Worm (Caenorhabditis elegans): ENCODE data around the gene Y73C8C.3.

Y73C8C.3 gene

DNA sequence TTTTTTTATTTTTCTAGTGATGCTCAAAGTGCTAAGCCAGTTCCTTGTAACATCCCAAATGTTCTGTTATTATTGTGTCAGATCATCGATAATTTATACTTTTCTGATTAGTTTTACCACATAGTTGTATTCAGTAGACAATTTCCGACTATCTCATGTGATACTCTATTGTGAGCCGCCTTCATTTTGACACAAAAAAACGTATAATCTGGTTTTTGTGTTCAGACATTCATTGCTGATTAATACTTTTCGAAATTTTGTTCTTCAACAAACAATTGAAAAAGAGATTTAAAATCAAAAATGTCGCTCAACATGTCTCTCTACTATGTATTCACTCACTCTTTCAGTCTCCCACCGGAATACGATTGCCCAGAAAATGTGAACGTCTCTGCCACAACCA, 33.6 kb upstream of the Y73C8C.3 start, which contains the start of gene srt-7:
Gene srt-7, plus strand, starts transcription at position 301 of the 400 bp plus-strand sequence.
- TF ChIP-seq nhr-43 (tag; optimal IDR thresholded peaks at IDR 0.05; ENCODE audit: poor library complexity, severe bottlenecking) (no peak), lin-39 (tag; optimal IDR thresholded peaks at IDR 0.05) (no peak), nhr-67 (tag; optimal IDR thresholded peaks at IDR 0.05) (no peak), elt-1 (tag; optimal IDR thresholded peaks at IDR 0.05) (no peak), ceh-82 (tag; optimal IDR thresholded peaks at IDR 0.05) (no peak), nhr-77 (tag; optimal IDR thresholded peaks at IDR 0.05) (no peak), nhr-25 (tag; optimal IDR thresholded peaks at IDR 0.05) (no peak), mml-1 (tag; optimal IDR thresholded peaks at IDR 0.05) (no peak), egl-27 (tag; optimal IDR thresholded peaks at IDR 0.05) (no peak), elt-3 (tag; optimal IDR thresholded peaks at IDR 0.05) (no peak)

- TF ChIP-seq egl-27 (tag; optimal IDR thresholded peaks at IDR 0.05) (no peak), nhr-43 (tag; optimal IDR thresholded peaks at IDR 0.05; ENCODE audit: poor library complexity, severe bottlenecking) (no peak), eor-1 (tag; optimal IDR thresholded peaks at IDR 0.05) (no peak), lin-39 (tag; optimal IDR thresholded peaks at IDR 0.05) (no peak), elt-2 (tag; optimal IDR thresholded peaks at IDR 0.05) (no peak), unc-39 (tag; optimal IDR thresholded peaks at IDR 0.05) (no peak), ztf-4 (tag; optimal IDR thresholded peaks at IDR 0.05) (no peak), nhr-12 (tag; optimal IDR thresholded peaks at IDR 0.05) (no peak), jun-1 (tag; optimal IDR thresholded peaks at IDR 0.05) (no peak), aly-2 (tag; optimal IDR thresholded peaks at IDR 0.05) (no peak), ceh-16 (tag; optimal IDR thresholded peaks at IDR 0.05) (no peak)
Observed at ce11 chrV:3086260-3086659, 28.8 kb upstream of the Y73C8C.3 start, which contains the start of gene srt-8. srt-8 (plus strand) TSS chrV:3086560.

DNA sequence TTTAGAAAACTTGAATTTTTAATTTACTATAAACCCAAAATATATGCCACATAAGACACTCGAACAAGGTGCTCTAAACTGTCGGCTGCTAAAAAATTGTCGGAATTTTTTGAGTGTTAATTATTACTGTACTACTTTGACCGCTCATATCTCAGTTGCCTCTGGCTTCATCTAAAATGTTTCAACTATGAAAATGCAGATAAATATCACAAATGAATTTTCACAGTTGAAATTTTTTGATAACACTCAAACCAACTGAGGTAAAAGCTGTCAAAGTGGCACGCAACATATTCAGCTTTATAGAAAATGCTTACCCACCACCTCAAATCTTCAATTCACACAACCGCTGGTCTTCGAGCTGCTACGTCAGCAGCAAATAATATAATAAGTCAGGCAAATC, 26.3 kb upstream of the Y73C8C.3 start, which contains the start of gene acs-21:
Gene acs-21, plus strand, starts transcription at position 301 of the 400 bp plus-strand sequence.
- TF ChIP-seq lsy-12 (tag; optimal IDR thresholded peaks at IDR 0.05) = no peak
- no peak for TF ChIP-seq ama-1 (optimal IDR thresholded peaks at IDR 0.05)
- TF ChIP-seq nhr-43 (tag; optimal IDR thresholded peaks at IDR 0.05; ENCODE audit: poor library complexity, severe bottlenecking) = no peak
- TF ChIP-seq ceh-16 (tag; optimal IDR thresholded peaks at IDR 0.05) = no peak
- no peak for TF ChIP-seq nhr-237 (tag; optimal IDR thresholded peaks at IDR 0.05)
- no peak for TF ChIP-seq ceh-28 (tag; optimal IDR thresholded peaks at IDR 0.05)
- TF ChIP-seq jun-1 (tag; optimal IDR thresholded peaks at IDR 0.05) = no peak
- no peak for TF ChIP-seq elt-2 (tag; optimal IDR thresholded peaks at IDR 0.05)
- TF ChIP-seq ceh-82 (tag; optimal IDR thresholded peaks at IDR 0.05) = no peak
- no peak for TF ChIP-seq pqm-1 (tag; optimal IDR thresholded peaks at IDR 0.05)
- no peak for TF ChIP-seq fkh-10 (GFP tag; optimal IDR thresholded peaks at IDR 0.05)
- no peak for TF ChIP-seq nhr-76 (tag; optimal IDR thresholded peaks at IDR 0.05)
- TF ChIP-seq fos-1 (tag; optimal IDR thresholded peaks at IDR 0.05) = no peak
- no peak for TF ChIP-seq tbx-2 (tag; optimal IDR thresholded peaks at IDR 0.05)
- TF ChIP-seq lin-39 (tag; optimal IDR thresholded peaks at IDR 0.05) = no peak
- no peak for TF ChIP-seq aly-2 (tag; optimal IDR thresholded peaks at IDR 0.05)
- no peak for TF ChIP-seq mdl-1 (tag; optimal IDR thresholded peaks at IDR 0.05)
- no peak for TF ChIP-seq zag-1 (tag; optimal IDR thresholded peaks at IDR 0.05)

- TF ChIP-seq snpc-4 (tag; optimal IDR thresholded peaks at IDR 0.05) (no peak), pha-4 (tag; optimal IDR thresholded peaks at IDR 0.05) (peak; percentile 59), ceh-9 (tag; optimal IDR thresholded peaks at IDR 0.05) (no peak), elt-1 (tag; optimal IDR thresholded peaks at IDR 0.05) (no peak), elt-3 (tag; optimal IDR thresholded peaks at IDR 0.05) (no peak), elt-2 (tag; optimal IDR thresholded peaks at IDR 0.05) (peak; percentile 20), aly-2 (tag; optimal IDR thresholded peaks at IDR 0.05) (no peak), eor-1 (tag; optimal IDR thresholded peaks at IDR 0.05) (no peak)
Observed at ce11 chrV:3094351-3094750, 20.7 kb upstream of the Y73C8C.3 start, which contains the start of gene cyp-33C9. cyp-33C9 (minus strand) TSS chrV:3094561.

DNA sequence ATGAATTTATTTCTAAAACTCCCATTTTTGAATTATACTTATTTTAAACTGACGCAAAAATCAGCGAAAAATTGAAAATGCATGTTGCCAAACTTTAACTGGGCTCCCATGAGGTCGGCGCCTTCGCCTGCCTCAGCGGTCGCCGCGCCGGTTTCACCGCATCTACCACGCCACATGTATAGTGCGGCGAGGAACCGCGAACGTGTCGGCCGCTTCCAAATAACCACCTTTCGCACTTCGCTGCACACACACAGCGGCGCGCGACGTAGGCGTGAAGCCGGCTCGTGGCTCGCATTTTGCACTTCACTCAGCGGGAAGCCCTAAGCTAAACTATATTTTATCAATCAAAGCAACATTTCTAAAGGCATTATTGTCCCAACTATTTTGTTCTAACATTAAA, 14.5 kb upstream of the Y73C8C.3 start:
- TF ChIP-seq ztf-4 (tag; optimal IDR thresholded peaks at IDR 0.05) (no peak), unc-62 (GFP tag; optimal IDR thresholded peaks at IDR 0.05) (no peak), nhr-12 (tag; optimal IDR thresholded peaks at IDR 0.05) (no peak), jun-1 (tag; optimal IDR thresholded peaks at IDR 0.05) (no peak), nfya-1 (tag; optimal IDR thresholded peaks at IDR 0.05; ENCODE audit: insufficient read depth) (no peak), lsy-12 (tag; optimal IDR thresholded peaks at IDR 0.05) (no peak), daf-12 (tag; optimal IDR thresholded peaks at IDR 0.05) (no peak), ztf-11 (tag; optimal IDR thresholded peaks at IDR 0.05) (no peak), hmg-11 (tag; optimal IDR thresholded peaks at IDR 0.05) (no peak), mml-1 (tag; optimal IDR thresholded peaks at IDR 0.05) (no peak), lin-15B (tag; optimal IDR thresholded peaks at IDR 0.05) (no peak), R02D3.7 (tag; optimal IDR thresholded peaks at IDR 0.05) (no peak), aly-2 (tag; optimal IDR thresholded peaks at IDR 0.05) (no peak), ZK546.5 (tag; optimal IDR thresholded peaks at IDR 0.05) (no peak), ceh-16 (tag; optimal IDR thresholded peaks at IDR 0.05) (no peak), nhr-77 (tag; optimal IDR thresholded peaks at IDR 0.05) (no peak)
